Worm (Caenorhabditis elegans) whole organism, late embryonic: ENCODE data around the gene C27A2.7.

Source experiments
- C08G9.2 ChIP-seq: sonication (generic microtip); optimal IDR thresholded peaks from 2 replicates; lab custom pipeline; 2016; ENCODE audit warnings: mild to moderate bottlenecking, missing genetic modification characterization, moderate library complexity, missing compliant biosample characterization
- ahr-1 ChIP-seq: sonication (generic microtip); optimal IDR thresholded peaks from 2 replicates; lab custom pipeline; 2016; ENCODE audit warnings: missing genetic modification characterization, missing compliant biosample characterization
- ama-1 ChIP-seq: fragments of 150-350 bp; optimal IDR thresholded peaks from 2 replicates; lab custom pipeline; 2014
- ceh-14 ChIP-seq: sonication (generic microtip); optimal IDR thresholded peaks from 2 replicates; lab custom pipeline; 2016; ENCODE audit warnings: missing genotype, missing genetic modification characterization, missing compliant biosample characterization
- ceh-18 ChIP-seq: sonication (generic microtip); optimal IDR thresholded peaks from 2 replicates; lab custom pipeline; 2016; ENCODE audit warnings: missing genetic modification characterization, missing compliant biosample characterization
- ceh-2 ChIP-seq: sonication (generic microtip); optimal IDR thresholded peaks from 2 replicates; lab custom pipeline; 2016; ENCODE audit warnings: missing genotype, missing genetic modification characterization, missing compliant biosample characterization
- ceh-31 ChIP-seq: sonication (generic microtip); optimal IDR thresholded peaks from 2 replicates; lab custom pipeline; 2016; ENCODE audit warnings: missing genetic modification characterization, missing compliant biosample characterization
- ceh-34 ChIP-seq: sonication (generic microtip); optimal IDR thresholded peaks from 2 replicates; lab custom pipeline; 2016; ENCODE audit warnings: mild to moderate bottlenecking, missing genetic modification characterization, missing compliant biosample characterization
- ceh-6 ChIP-seq: fragments of 200-800 bp; sonication (Bioruptor generic); optimal IDR thresholded peaks from 2 replicates; lab custom pipeline; 2018; ENCODE audit warnings: mild to moderate bottlenecking, missing genetic modification characterization, missing compliant biosample characterization
- che-1 ChIP-seq: sonication (generic microtip); optimal IDR thresholded peaks from 2 replicates; lab custom pipeline; 2016; ENCODE audit warnings: mild to moderate bottlenecking, missing genetic modification characterization, missing compliant biosample characterization
- elt-2 ChIP-seq: sonication (generic microtip); optimal IDR thresholded peaks from 2 replicates; lab custom pipeline; 2016; ENCODE audit warnings: missing genetic modification reagents, missing genetic modification characterization, missing compliant biosample characterization
- eyg-1 ChIP-seq: sonication (generic microtip); optimal IDR thresholded peaks from 2 replicates; lab custom pipeline; 2016; ENCODE audit warnings: missing genotype, missing genetic modification characterization, missing compliant biosample characterization
- fkh-10 ChIP-seq: fragments of 150-350 bp; optimal IDR thresholded peaks from 2 replicates; lab custom pipeline; 2014; ENCODE audit warnings: missing biosample characterization, missing genetic modification reagents, missing genetic modification characterization
- fkh-6 ChIP-seq: sonication (generic microtip); optimal IDR thresholded peaks from 2 replicates; lab custom pipeline; 2016; ENCODE audit warnings: missing genetic modification characterization, missing compliant biosample characterization
- hlh-13 ChIP-seq: fragments of 200-800 bp; sonication (Bioruptor generic); optimal IDR thresholded peaks from 2 replicates; lab custom pipeline; 2018; ENCODE audit warnings: mild to moderate bottlenecking, missing genetic modification characterization, missing compliant biosample characterization
- hlh-15 ChIP-seq: sonication (generic microtip); optimal IDR thresholded peaks from 2 replicates; lab custom pipeline; 2016; ENCODE audit warnings: missing genetic modification characterization, missing compliant biosample characterization
- hlh-6 ChIP-seq: sonication (generic microtip); optimal IDR thresholded peaks from 2 replicates; lab custom pipeline; 2016; ENCODE audit warnings: missing genotype, missing genetic modification characterization, missing compliant biosample characterization
- hlh-8 ChIP-seq: sonication (generic microtip); optimal IDR thresholded peaks from 2 replicates; lab custom pipeline; 2016; ENCODE audit warnings: missing genotype, missing genetic modification characterization, missing compliant biosample characterization
- lim-6 ChIP-seq: sonication (generic microtip); optimal IDR thresholded peaks from 2 replicates; lab custom pipeline; 2016; ENCODE audit warnings: missing genetic modification characterization, missing compliant biosample characterization
- lin-11 ChIP-seq: fragments of 200-800 bp; sonication (Bioruptor generic); optimal IDR thresholded peaks from 2 replicates; lab custom pipeline; 2018; ENCODE audit warnings: mild to moderate bottlenecking, missing genetic modification characterization, missing compliant biosample characterization
- mec-3 ChIP-seq: sonication (generic microtip); optimal IDR thresholded peaks from 2 replicates; lab custom pipeline; 2016; ENCODE audit warnings: borderline replicate concordance, missing genetic modification characterization, missing compliant biosample characterization
- nhr-11 ChIP-seq: fragments of 150-350 bp; optimal IDR thresholded peaks from 2 replicates; lab custom pipeline; 2014; ENCODE audit warnings: missing biosample characterization, missing genetic modification characterization
- nhr-232 ChIP-seq: sonication (generic microtip); optimal IDR thresholded peaks from 2 replicates; lab custom pipeline; 2016; ENCODE audit warnings: missing genetic modification characterization, missing compliant biosample characterization
- odd-2 ChIP-seq: sonication (generic microtip); optimal IDR thresholded peaks from 2 replicates; lab custom pipeline; 2017; ENCODE audit warnings: antibody characterized with exemption, mild to moderate bottlenecking, missing genetic modification characterization, missing compliant biosample characterization
- pat-9 ChIP-seq: fragments of 200-800 bp; sonication (Bioruptor generic); optimal IDR thresholded peaks from 2 replicates; lab custom pipeline; 2018; ENCODE audit warnings: mild to moderate bottlenecking, missing genetic modification characterization, moderate library complexity, missing compliant biosample characterization
- pqm-1 ChIP-seq: sonication (generic microtip); optimal IDR thresholded peaks from 2 replicates; lab custom pipeline; 2016; ENCODE audit warnings: missing genetic modification characterization, missing compliant biosample characterization
- ref-2 ChIP-seq: sonication (generic microtip); optimal IDR thresholded peaks from 2 replicates; lab custom pipeline; 2016; ENCODE audit warnings: missing genetic modification characterization, missing compliant biosample characterization
- sdc-2 ChIP-seq: sonication (generic microtip); optimal IDR thresholded peaks from 2 replicates; lab custom pipeline; 2016; ENCODE audit warnings: missing genotype, missing genetic modification characterization, missing compliant biosample characterization
- sox-2 ChIP-seq: fragments of 200-800 bp; sonication (Bioruptor generic); IDR thresholded peaks from 2 replicates; pipeline ENCODE4 v1.3.6; 2022; ENCODE audit warnings: missing genetic modification reagents, missing genetic modification characterization, missing compliant biosample characterization
- sox-4 ChIP-seq: sonication (generic microtip); optimal IDR thresholded peaks from 2 replicates; lab custom pipeline; 2017; ENCODE audit warnings: mild to moderate bottlenecking, missing genetic modification characterization, inconsistent platforms, missing compliant biosample characterization
- tbx-7 ChIP-seq: sonication (generic microtip); optimal IDR thresholded peaks from 2 replicates; lab custom pipeline; 2016; ENCODE audit warnings: missing genotype, missing genetic modification characterization, missing compliant biosample characterization
- unc-55 ChIP-seq: sonication (generic microtip); optimal IDR thresholded peaks from 2 replicates; lab custom pipeline; 2017; ENCODE audit warnings: missing biosample characterization, missing genetic modification reagents, missing genetic modification characterization
- unc-86 ChIP-seq: sonication (generic microtip); optimal IDR thresholded peaks from 2 replicates; lab custom pipeline; 2016; ENCODE audit warnings: missing genetic modification characterization, missing compliant biosample characterization
- zip-5 ChIP-seq: sonication (generic microtip); optimal IDR thresholded peaks from 2 replicates; lab custom pipeline; 2016; ENCODE audit warnings: missing genetic modification characterization, missing compliant biosample characterization

The C27A2.7 gene

DNA sequence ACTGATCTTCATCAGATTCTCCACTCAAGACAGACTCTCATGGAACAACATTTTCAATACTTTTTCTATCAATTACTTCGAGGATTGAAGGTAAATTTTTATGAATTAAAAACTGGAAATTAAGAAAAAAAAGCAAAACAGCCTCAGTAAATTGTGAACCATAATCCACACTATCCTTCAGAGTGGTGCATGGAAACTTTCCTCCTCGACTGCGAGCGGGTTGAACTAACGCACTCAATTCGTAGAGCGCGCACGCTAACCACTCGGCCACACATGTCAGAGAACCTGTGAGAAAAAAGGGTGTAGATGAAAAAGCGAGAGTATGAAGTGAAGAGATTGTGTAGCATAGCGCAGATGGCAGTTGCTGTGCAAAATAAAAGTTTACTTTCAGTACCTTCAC is 33.9 kb upstream of the C27A2.7 start (continued):
- peak; percentile 88 for TF ChIP-seq C08G9.2 (tag; lab: Kevin White, UChicago)
- peak; percentile 98 for TF ChIP-seq hlh-6 (tag; lab: Kevin White, UChicago)
- TF ChIP-seq ref-2 (tag; lab: Kevin White, UChicago) = peak; percentile 93
- peak; percentile 90 for TF ChIP-seq ceh-18 (tag; lab: Kevin White, UChicago)
- no peak for TF ChIP-seq nhr-11 (tag; lab: Kevin White, UChicago)
- no peak for TF ChIP-seq unc-55 (GFP tag; lab: Kevin White, UChicago)
- peak; percentile 95 for TF ChIP-seq ceh-34 (tag; lab: Kevin White, UChicago)
- TF ChIP-seq eyg-1 (tag; lab: Kevin White, UChicago) = peak; percentile 88
- TF ChIP-seq lim-6 (tag; lab: Kevin White, UChicago) = peak; percentile 94
- peak; percentile 96 for TF ChIP-seq che-1 (tag; lab: Kevin White, UChicago)
- peak; percentile 95 for TF ChIP-seq hlh-13 (GFP tag; lab: Kevin White, UChicago)
- peak; percentile 75 for TF ChIP-seq tbx-7 (tag; lab: Kevin White, UChicago)
- TF ChIP-seq sox-4 (tag; lab: Kevin White, UChicago) = peak; percentile 98
- TF ChIP-seq hlh-8 = peak; percentile 95
- TF ChIP-seq sdc-2 = peak; percentile 90
- peak; percentile 92 for TF ChIP-seq unc-86 (tag; lab: Kevin White, UChicago)
- peak; percentile 93 for TF ChIP-seq pqm-1

DNA sequence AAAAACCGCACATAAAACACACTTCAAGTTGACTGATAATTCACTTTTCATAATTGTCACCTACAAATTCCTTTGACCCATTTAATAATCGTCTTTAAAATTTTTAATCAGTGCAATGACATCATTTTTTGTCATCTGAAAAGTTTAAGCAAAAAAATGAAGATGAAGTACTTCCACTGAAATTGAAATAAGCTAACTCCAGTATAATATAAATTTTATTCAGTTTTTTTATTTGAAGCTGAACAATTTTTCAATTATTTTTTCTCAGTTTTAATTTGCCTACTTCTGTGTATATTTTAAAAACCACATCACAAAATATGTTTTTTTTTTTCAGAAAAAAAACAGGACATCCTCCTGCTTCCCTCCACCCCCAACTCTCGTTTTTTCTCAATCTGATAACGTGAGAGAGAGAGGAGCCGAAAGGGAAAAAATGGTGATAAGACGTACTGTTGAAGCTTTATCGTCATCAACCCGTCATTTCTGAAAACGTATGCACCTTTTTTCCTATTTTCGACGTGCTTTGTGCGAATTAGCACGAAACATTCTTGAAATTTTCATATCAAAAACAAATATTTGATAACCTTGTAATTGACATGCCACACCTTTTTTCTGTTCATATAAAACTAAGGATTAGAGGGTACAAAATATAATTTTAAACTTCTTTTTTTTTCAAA is 32.8 kb upstream of the C27A2.7 start, which contains the start of the genes C04G6.11 and mpk-2:
Gene C04G6.11, minus strand, starts transcription at position 51 of the 674 bp plus-strand sequence.
Gene mpk-2, plus strand, starts transcription at position 335 of the 674 bp plus-strand sequence.
- TF ChIP-seq elt-2 (tag; lab: Kevin White, UChicago) = peak; percentile 70
- no peak for TF ChIP-seq sdc-2

DNA sequence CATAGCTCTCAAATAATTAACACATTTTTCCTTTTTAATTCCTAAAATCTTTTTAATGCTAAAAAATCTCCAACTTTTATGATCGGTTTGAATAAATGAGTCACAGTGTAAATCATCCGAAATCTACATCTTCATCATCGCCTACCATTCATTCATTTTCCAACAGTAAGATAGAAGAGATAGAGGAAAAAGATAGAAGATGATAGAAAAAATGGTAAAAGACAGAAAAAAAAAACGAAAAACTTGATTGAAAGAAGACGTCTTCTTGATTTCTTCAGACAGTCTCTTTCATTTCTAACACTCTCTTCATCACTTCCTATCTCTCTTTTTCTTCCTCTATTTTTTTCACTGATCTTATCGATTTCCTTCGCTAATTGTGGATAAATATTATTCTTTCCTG is 32.0 kb upstream of the C27A2.7 start:
- TF ChIP-seq zip-5 (no peak), ceh-31 (tag; lab: Kevin White, UChicago) (no peak), ceh-6 (no peak), ceh-14 (tag; lab: Kevin White, UChicago) (no peak), ceh-2 (no peak), pat-9 (tag; lab: Kevin White, UChicago) (no peak), hlh-15 (tag; lab: Kevin White, UChicago) (no peak), che-1 (tag; lab: Kevin White, UChicago) (no peak), mec-3 (tag; lab: Kevin White, UChicago) (no peak), unc-55 (GFP tag; lab: Kevin White, UChicago) (no peak), lin-11 (tag; lab: Kevin White, UChicago) (no peak), ceh-18 (tag; lab: Kevin White, UChicago) (no peak), tbx-7 (tag; lab: Kevin White, UChicago) (no peak), nhr-232 (tag; lab: Kevin White, UChicago) (no peak), fkh-6 (tag; lab: Kevin White, UChicago) (no peak), ama-1 (no peak), sox-2 (GFP tag; lab: Robert Waterston, UW) (no peak)

- TF ChIP-seq eyg-1 (tag; lab: Kevin White, UChicago) = no peak
- no peak for TF ChIP-seq sdc-2
- no peak for TF ChIP-seq fkh-6 (tag; lab: Kevin White, UChicago)
- TF ChIP-seq fkh-10 (GFP tag; lab: Kevin White, UChicago) = no peak
- TF ChIP-seq ahr-1 = no peak
- no peak for TF ChIP-seq zip-5
- no peak for TF ChIP-seq odd-2 (tag; lab: Kevin White, UChicago)
- no peak for TF ChIP-seq unc-55 (GFP tag; lab: Kevin White, UChicago)
- TF ChIP-seq ceh-2 = no peak
Observed at ce11 chrII:5101701-5102100, 30.5 kb upstream of the C27A2.7 start, which contains the start of the genes idpb-3 and idpb-1. Gene idpb-3, minus strand, starts transcription at chrII:5101801. Gene idpb-1, plus strand, starts transcription at chrII:5101984.
